Fruit fly (Drosophila melanogaster) whole organism, embryonic: ENCODE results near the gene wam.

ENCODE experiments used
- Atf3 ChIP-seq: fragments of 200-800 bp; sonication (Bioruptor generic); optimal IDR thresholded peaks from 3 replicates; lab custom pipeline; 2016; ENCODE audit warnings: missing biosample characterization, missing genetic modification characterization
- Awh ChIP-seq: fragments of 200-800 bp; sonication (Bioruptor generic); IDR thresholded peaks from 2 replicates; pipeline ENCODE4, ENCODE4 v1.3.6; 2022; ENCODE audit warnings: missing biosample characterization, missing genetic modification characterization
- BEAF-32 ChIP-seq: fragments of 200-800 bp; sonication (Bioruptor generic); optimal IDR thresholded peaks from 3 replicates; lab custom pipeline; 2017; ENCODE audit warnings: missing biosample characterization, missing genetic modification characterization, mild to moderate bottlenecking, moderate library complexity, missing genetic modification reagents
- Bdp1 ChIP-seq: fragments of 200-800 bp; sonication (Bioruptor generic); optimal IDR thresholded peaks from 3 replicates; lab custom pipeline; 2016; ENCODE audit warnings: missing biosample characterization, missing genetic modification characterization
- C15 ChIP-seq: fragments of 200-800 bp; sonication (Bioruptor generic); IDR thresholded peaks from 3 replicates; pipeline ENCODE4 v1.3.6; 2022; ENCODE audit warnings: missing biosample characterization, missing genetic modification characterization
- CG10147 ChIP-seq: fragments of 200-800 bp; sonication (Bioruptor generic); optimal IDR thresholded peaks from 2 replicates; lab custom pipeline; 2019; ENCODE audit warnings: missing biosample characterization, mild to moderate bottlenecking, missing genetic modification characterization, moderate library complexity
- CG10366 ChIP-seq: fragments of 200-800 bp; sonication (Bioruptor generic); IDR thresholded peaks from 2 replicates; pipeline ENCODE4 v1.3.6; 2022; ENCODE audit warnings: missing biosample characterization, missing genetic modification characterization
- CG11085 ChIP-seq: fragments of 200-800 bp; sonication (Bioruptor generic); IDR thresholded peaks from 2 replicates; pipeline ENCODE4 v1.3.6; 2022; ENCODE audit warnings: missing biosample characterization, missing genetic modification characterization
- CG1233 ChIP-seq: fragments of 200-800 bp; sonication (Bioruptor generic); optimal IDR thresholded peaks from 4 replicates; lab custom pipeline; 2018; ENCODE audit warnings: missing biosample characterization, mild to moderate bottlenecking, missing genetic modification characterization
- CG13424 ChIP-seq: fragments of 200-800 bp; sonication (Bioruptor generic); optimal IDR thresholded peaks from 2 replicates; lab custom pipeline; 2019; ENCODE audit warnings: missing biosample characterization, mild to moderate bottlenecking, missing genetic modification characterization, moderate library complexity
- CG13775 ChIP-seq: fragments of 200-800 bp; sonication (Bioruptor generic); optimal IDR thresholded peaks from 3 replicates; lab custom pipeline; 2017; ENCODE audit warnings: missing biosample characterization, mild to moderate bottlenecking, missing genetic modification characterization
- CG14667 ChIP-seq: fragments of 200-800 bp; sonication (Bioruptor generic); IDR thresholded peaks from 2 replicates; pipeline ENCODE4 v1.3.6; 2022; ENCODE audit warnings: missing biosample characterization, missing genetic modification characterization
- CG15073 ChIP-seq: fragments of 200-800 bp; sonication (Bioruptor generic); optimal IDR thresholded peaks from 2 replicates; lab custom pipeline; 2016; ENCODE audit warnings: missing biosample characterization, missing genetic modification characterization
- CG1647 ChIP-seq: fragments of 200-800 bp; sonication (Bioruptor generic); optimal IDR thresholded peaks from 3 replicates; lab custom pipeline; 2016; ENCODE audit warnings: missing biosample characterization, missing genetic modification characterization
- CG16779 ChIP-seq: fragments of 200-800 bp; sonication (Bioruptor generic); IDR thresholded peaks from 2 replicates; pipeline ENCODE4 v1.3.6; 2022; ENCODE audit warnings: missing biosample characterization, missing genetic modification characterization
- CG17186 ChIP-seq: fragments of 200-800 bp; sonication (Bioruptor generic); optimal IDR thresholded peaks from 3 replicates; lab custom pipeline; 2017; ENCODE audit warnings: missing biosample characterization, missing genetic modification reagents, missing genetic modification characterization
- CG17328 ChIP-seq: fragments of 200-800 bp; sonication (Bioruptor generic); IDR thresholded peaks from 2 replicates; pipeline ENCODE4 v1.3.6; 2022; ENCODE audit warnings: missing biosample characterization, missing genetic modification characterization
- CG18262 ChIP-seq: fragments of 200-800 bp; optimal IDR thresholded peaks from 3 replicates; lab custom pipeline; 2019; ENCODE audit warnings: missing biosample characterization, mild to moderate bottlenecking, missing genetic modification characterization, moderate library complexity
- CG2116 ChIP-seq: fragments of 200-800 bp; sonication (Bioruptor generic); optimal IDR thresholded peaks from 3 replicates; lab custom pipeline; 2018; ENCODE audit warnings: missing biosample characterization, mild to moderate bottlenecking, missing genetic modification characterization
- CG2678 ChIP-seq: fragments of 200-800 bp; sonication (Bioruptor generic); optimal IDR thresholded peaks from 3 replicates; lab custom pipeline; 2019; ENCODE audit warnings: missing biosample characterization, mild to moderate bottlenecking, missing genetic modification characterization, moderate library complexity
- CG30020 ChIP-seq: fragments of 200-800 bp; optimal IDR thresholded peaks from 2 replicates; lab custom pipeline; 2019; ENCODE audit warnings: missing biosample characterization, mild to moderate bottlenecking, missing genetic modification characterization, moderate library complexity
- CG3838 ChIP-seq: fragments of 200-800 bp; sonication (Bioruptor generic); optimal IDR thresholded peaks from 3 replicates; lab custom pipeline; 2016; ENCODE audit warnings: missing biosample characterization, missing genetic modification characterization
- CG42726 ChIP-seq: fragments of 200-800 bp; sonication (Bioruptor generic); IDR thresholded peaks from 2 replicates; pipeline ENCODE4 v1.3.6; 2022; ENCODE audit warnings: missing biosample characterization, missing genetic modification characterization; ENCODE audit not compliant: partially characterized antibody
- CG43689 ChIP-seq: fragments of 200-800 bp; sonication (Bioruptor generic); IDR thresholded peaks from 2 replicates; pipeline ENCODE4 v1.3.6; 2022; ENCODE audit warnings: missing biosample characterization, missing genetic modification characterization
- Dp ChIP-seq: fragments of 200-800 bp; sonication (Bioruptor generic); optimal IDR thresholded peaks from 2 replicates; lab custom pipeline; 2018; ENCODE audit warnings: missing biosample characterization, mild to moderate bottlenecking, missing genetic modification characterization, moderate library complexity
- Eip74EF ChIP-seq, 2 experiments: fragments of 200-800 bp in 1 of 2; fragments of >200 bp in 1 of 2; sonication (Bioruptor generic) in 1 of 2; optimal IDR thresholded peaks; 2 replicates each; lab custom pipeline; 2017 to 2019; ENCODE audit warnings: missing biosample characterization in 2 of 2, missing genetic modification characterization in 2 of 2, mild to moderate bottlenecking in 1 of 2, moderate library complexity in 1 of 2
- Fer3 ChIP-seq: fragments of 200-800 bp; sonication (Bioruptor generic); optimal IDR thresholded peaks from 2 replicates; lab custom pipeline; 2018; ENCODE audit warnings: missing biosample characterization, mild to moderate bottlenecking, missing genetic modification characterization, moderate library complexity
- MESR4 ChIP-seq: fragments of 200-800 bp; sonication (Bioruptor generic); optimal IDR thresholded peaks from 2 replicates; lab custom pipeline; 2018; ENCODE audit warnings: missing biosample characterization, mild to moderate bottlenecking, missing genetic modification characterization, moderate library complexity
- Spps ChIP-seq: fragments of 200-800 bp; sonication (Bioruptor generic); optimal IDR thresholded peaks from 2 replicates; lab custom pipeline; 2018; ENCODE audit warnings: missing biosample characterization, mild to moderate bottlenecking, missing genetic modification characterization
- cg ChIP-seq: fragments of 200-800 bp; sonication (Bioruptor generic); optimal IDR thresholded peaks from 3 replicates; lab custom pipeline; 2019; ENCODE audit warnings: missing biosample characterization, mild to moderate bottlenecking, missing genetic modification characterization, moderate library complexity
- chinmo ChIP-seq: fragments of 200-800 bp; sonication (Bioruptor generic); IDR thresholded peaks from 4 replicates; pipeline ENCODE4 v1.3.6; 2022; ENCODE audit warnings: missing biosample characterization, missing genetic modification characterization; ENCODE audit not compliant: partially characterized antibody
- corto ChIP-seq: fragments of 200-800 bp; sonication (Bioruptor generic); optimal IDR thresholded peaks from 2 replicates; lab custom pipeline; 2016; ENCODE audit warnings: missing biosample characterization, mild to moderate bottlenecking, missing genetic modification characterization, moderate library complexity
- dysf ChIP-seq: fragments of 200-800 bp; sonication (Bioruptor generic); IDR thresholded peaks from 3 replicates; pipeline ENCODE4 v1.3.6; 2022; ENCODE audit warnings: missing biosample characterization, missing genetic modification characterization
- en ChIP-seq: fragments of 200-800 bp; sonication (Bioruptor generic); optimal IDR thresholded peaks from 2 replicates; lab custom pipeline; 2016; ENCODE audit warnings: missing biosample characterization, missing genetic modification characterization
- fd102C ChIP-seq: fragments of 200-800 bp; sonication (Bioruptor generic); optimal IDR thresholded peaks from 2 replicates; lab custom pipeline; 2018; ENCODE audit warnings: missing biosample characterization, mild to moderate bottlenecking, missing genetic modification characterization, moderate library complexity
- grn ChIP-seq: fragments of 200-800 bp; sonication (Bioruptor generic); optimal IDR thresholded peaks from 3 replicates; lab custom pipeline; 2017; ENCODE audit warnings: missing biosample characterization, missing genetic modification characterization
- gt ChIP-seq: fragments of 200-800 bp; sonication (Bioruptor generic); IDR thresholded peaks from 2 replicates; pipeline ENCODE4 v1.3.6; 2022; ENCODE audit warnings: missing biosample characterization, missing genetic modification characterization
- jigr1 ChIP-seq: fragments of 200-800 bp; sonication (Bioruptor generic); IDR thresholded peaks from 3 replicates; pipeline ENCODE4 v1.3.6; 2022; ENCODE audit warnings: missing biosample characterization, missing genetic modification characterization
- jing ChIP-seq: fragments of 200-800 bp; sonication (Bioruptor generic); optimal IDR thresholded peaks from 2 replicates; lab custom pipeline; 2018; ENCODE audit warnings: missing biosample characterization, mild to moderate bottlenecking, missing genetic modification characterization
- lbe ChIP-seq: fragments of 200-800 bp; sonication (Bioruptor generic); optimal IDR thresholded peaks from 2 replicates; lab custom pipeline; 2016; ENCODE audit warnings: missing biosample characterization, mild to moderate bottlenecking, missing genetic modification characterization
- oc ChIP-seq: fragments of 200-800 bp; sonication (Bioruptor generic); optimal IDR thresholded peaks from 2 replicates; lab custom pipeline; 2018; ENCODE audit warnings: missing biosample characterization, mild to moderate bottlenecking, missing genetic modification characterization, moderate library complexity
- onecut ChIP-seq: fragments of 200-800 bp; sonication (Bioruptor generic); IDR thresholded peaks from 2 replicates; pipeline ENCODE4 v1.3.6; 2022; ENCODE audit warnings: missing biosample characterization, missing genetic modification characterization
- pfk ChIP-seq: fragments of 200-800 bp; sonication (Bioruptor generic); optimal IDR thresholded peaks from 2 replicates; lab custom pipeline; 2018; ENCODE audit warnings: missing biosample characterization, mild to moderate bottlenecking, missing genetic modification characterization, moderate library complexity
- repo ChIP-seq: fragments of 200-800 bp; sonication (Bioruptor generic); optimal IDR thresholded peaks from 2 replicates; lab custom pipeline; 2016; ENCODE audit warnings: missing biosample characterization, missing genetic modification characterization
- ro ChIP-seq: fragments of 200-800 bp; sonication (Bioruptor generic); IDR thresholded peaks from 2 replicates; pipeline ENCODE4 v1.3.6; 2022; ENCODE audit warnings: missing biosample characterization, missing genetic modification characterization
- row ChIP-seq: fragments of 200-800 bp; sonication (Bioruptor generic); IDR thresholded peaks from 3 replicates; pipeline ENCODE4 v1.3.6; 2022; ENCODE audit warnings: missing biosample characterization, missing genetic modification characterization
- sim ChIP-seq: fragments of 200-800 bp; sonication (Bioruptor generic); IDR thresholded peaks from 2 replicates; pipeline ENCODE4 v1.3.6; 2022; ENCODE audit warnings: missing biosample characterization, missing genetic modification characterization
- ssp ChIP-seq: fragments of 200-800 bp; sonication (Bioruptor generic); IDR thresholded peaks from 2 replicates; pipeline ENCODE4 v1.3.6; 2022; ENCODE audit warnings: missing biosample characterization, missing genetic modification characterization
- stwl ChIP-seq: fragments of 200-800 bp; sonication (Bioruptor generic); optimal IDR thresholded peaks from 3 replicates; lab custom pipeline; 2018; ENCODE audit warnings: missing biosample characterization, mild to moderate bottlenecking, missing genetic modification characterization, moderate library complexity
- trh ChIP-seq: fragments of 200-800 bp; sonication (Bioruptor generic); optimal IDR thresholded peaks from 2 replicates; lab custom pipeline; 2016; ENCODE audit warnings: missing biosample characterization, missing genetic modification characterization
- zfh1 ChIP-seq: fragments of 200-800 bp; sonication (Bioruptor generic); IDR thresholded peaks from 3 replicates; pipeline ENCODE4 v1.3.6; 2022; ENCODE audit warnings: missing biosample characterization, missing genetic modification characterization

Gene wam

dm6 chr3R:23334866-23335265 lies 47.0 kb upstream of the wam start (continued):
- TF ChIP-seq CG18262 (tag; lab: Kevin White, UChicago) (no peak), Bdp1 (GFP tag; lab: Kevin White, UChicago) (no peak), CG10147 (GFP tag; lab: Kevin White, UChicago) (peak; percentile 52), Dp (GFP tag; lab: Kevin White, UChicago) (no peak), CG2116 (GFP tag; lab: Kevin White, UChicago) (no peak), MESR4 (GFP tag; lab: Kevin White, UChicago) (no peak), zfh1 (GFP tag; lab: Robert Waterston, UW) (peak; percentile 47; the same call in 1 of the 3 replicates), fd102C (no peak), onecut (GFP tag; lab: Robert Waterston, UW) (no peak), CG16779 (GFP tag; lab: Robert Waterston, UW) (0 out of 2 replicates have a peak, but pooled peaks have one; percentile 12), CG13424 (peak; percentile 31), CG11085 (peak; percentile 29; the same call in 1 of the 2 replicates), CG17328 (GFP tag; lab: Robert Waterston, UW) (no peak), CG15073 (GFP tag; lab: Kevin White, UChicago) (no peak), CG43689 (GFP tag; lab: Robert Waterston, UW) (0 out of 2 replicates have a peak, but pooled peaks have one; percentile 33), Atf3 (GFP tag; lab: Kevin White, UChicago) (no peak), CG2678 (tag; lab: Kevin White, UChicago) (peak; percentile 66), gt (GFP tag; lab: Robert Waterston, UW) (no peak), cg (GFP tag; lab: Kevin White, UChicago) (peak; percentile 29), oc (tag; lab: Kevin White, UChicago) (no peak), CG14667 (GFP tag; lab: Robert Waterston, UW) (no peak), CG1647 (GFP tag; lab: Kevin White, UChicago) (no peak), CG42726 (no peak), CG13775 (GFP tag; lab: Kevin White, UChicago) (peak; percentile 42), row (GFP tag; lab: Robert Waterston, UW) (peak; percentile 70), ssp (0 out of 2 replicates have a peak, but pooled peaks have one; percentile 22), CG17186 (GFP tag; lab: Kevin White, UChicago) (no peak), corto (GFP tag; lab: Kevin White, UChicago) (no peak), C15 (GFP tag; lab: Robert Waterston, UW) (0 out of 3 replicates have a peak, but pooled peaks have one; percentile 11), en (GFP tag; lab: Kevin White, UChicago) (no peak), dysf (GFP tag; lab: Robert Waterston, UW) (peak; percentile 58; the same call in 2 of the 3 replicates), trh (no peak), jing (GFP tag; lab: Kevin White, UChicago) (no peak), jigr1 (GFP tag; lab: Robert Waterston, UW) (no peak), Fer3 (tag; lab: Kevin White, UChicago) (peak; percentile 65), Awh (GFP tag; lab: Robert Waterston, UW) (no peak), CG10366 (peak; percentile 16; the same call in 1 of the 2 replicates), grn (GFP tag; lab: Kevin White, UChicago) (no peak), pfk (no peak), lbe (GFP tag; lab: Kevin White, UChicago) (peak; percentile 15), chinmo (no peak), Eip74EF (GFP tag; optimal IDR thresholded peaks at IDR 0.05; lab: Kevin White, UChicago) (no peak), Spps (tag; lab: Kevin White, UChicago) (no peak), sim (GFP tag; lab: Robert Waterston, UW) (no peak), CG3838 (GFP tag; lab: Kevin White, UChicago) (no peak), repo (GFP tag; lab: Kevin White, UChicago) (no peak), ro (GFP tag; lab: Robert Waterston, UW) (no peak), CG30020 (tag; lab: Kevin White, UChicago) (no peak), BEAF-32 (no peak), stwl (tag; lab: Kevin White, UChicago) (no peak), CG1233 (GFP tag; lab: Kevin White, UChicago) (peak; percentile 39)
